Fruit fly (Drosophila melanogaster): ENCODE measurements around the gene CG33777.

Gene CG33777

dm6 chr3L:4555136-4555535 is at the start of gene CG33777:
CG33777 (minus strand) TSS chr3L:4555236.
- TF ChIP-seq CG8478 (optimal IDR thresholded peaks at IDR 0.05): no peak
- no peak for TF ChIP-seq CTCF (optimal IDR thresholded peaks at IDR 0.05)

- no peak for TF ChIP-seq CTCF (optimal IDR thresholded peaks at IDR 0.05)
- TF ChIP-seq CG8478 (optimal IDR thresholded peaks at IDR 0.05): no peak
These were observed 48.4 kb upstream of the CG33777 start for dm6 chr3L:4603439-4603838.

dm6 chr3L:4602333-4602732 is 47.3 kb upstream of the CG33777 start:
- TF ChIP-seq CG8478 (optimal IDR thresholded peaks at IDR 0.05): no peak
- no peak for TF ChIP-seq CTCF (optimal IDR thresholded peaks at IDR 0.05)

dm6 chr3L:4599747-4600146 is 44.7 kb upstream of the CG33777 start:
- TF ChIP-seq CTCF (optimal IDR thresholded peaks at IDR 0.05): no peak
- no peak for TF ChIP-seq CG8478 (optimal IDR thresholded peaks at IDR 0.05)

- TF ChIP-seq CTCF (optimal IDR thresholded peaks at IDR 0.05) (no peak), CG8478 (optimal IDR thresholded peaks at IDR 0.05) (no peak)
These were observed 35.0 kb upstream of the CG33777 start for dm6 chr3L:4590051-4590450.

- TF ChIP-seq CG8478 (optimal IDR thresholded peaks at IDR 0.05) (no peak), CTCF (optimal IDR thresholded peaks at IDR 0.05) (no peak)
These were observed 20.4 kb upstream of the CG33777 start for dm6 chr3L:4575392-4575791.

- TF ChIP-seq CG8478 (optimal IDR thresholded peaks at IDR 0.05) (no peak), CTCF (optimal IDR thresholded peaks at IDR 0.05) (no peak)
These were observed 19.4 kb upstream of the CG33777 start for dm6 chr3L:4574439-4574838.

dm6 chr3L:4556831-4557355 is 1.9 kb upstream of the CG33777 start:
- TF ChIP-seq CTCF (optimal IDR thresholded peaks at IDR 0.05) (no peak), CG8478 (optimal IDR thresholded peaks at IDR 0.05) (no peak)

dm6 chr3L:4555787-4556186 is 751 bp upstream of the CG33777 start, which contains the start of gene CG42540:
CG42540 (plus strand) TSS chr3L:4556087.
- TF ChIP-seq CG8478 (optimal IDR thresholded peaks at IDR 0.05) (no peak), CTCF (optimal IDR thresholded peaks at IDR 0.05) (no peak)

dm6 chr3L:4554216-4554615 is 820 bp downstream of the CG33777 start:
- TF ChIP-seq CG8478 (optimal IDR thresholded peaks at IDR 0.05) (no peak), CTCF (optimal IDR thresholded peaks at IDR 0.05) (no peak)

dm6 chr3L:4553395-4553794 is 1.6 kb downstream of the CG33777 start:
- TF ChIP-seq CG8478 (optimal IDR thresholded peaks at IDR 0.05) (no peak), CTCF (optimal IDR thresholded peaks at IDR 0.05) (peak; percentile 26 to 52)

dm6 chr3L:4551810-4552209 is 3.2 kb downstream of the CG33777 start:
- TF ChIP-seq CG8478 (optimal IDR thresholded peaks at IDR 0.05): no peak
- no peak for TF ChIP-seq CTCF (optimal IDR thresholded peaks at IDR 0.05)

- no peak for TF ChIP-seq CTCF (optimal IDR thresholded peaks at IDR 0.05)
- no peak for TF ChIP-seq CG8478 (optimal IDR thresholded peaks at IDR 0.05)
These were observed 4.8 kb downstream of the CG33777 start for dm6 chr3L:4550153-4550802.

dm6 chr3L:4549341-4549740 is 5.7 kb downstream of the CG33777 start:
- TF ChIP-seq CTCF (optimal IDR thresholded peaks at IDR 0.05) (no peak), CG8478 (optimal IDR thresholded peaks at IDR 0.05) (no peak)

- TF ChIP-seq CTCF (optimal IDR thresholded peaks at IDR 0.05) (no peak), CG8478 (optimal IDR thresholded peaks at IDR 0.05) (no peak)
These were observed 6.7 kb downstream of the CG33777 start for dm6 chr3L:4548380-4548779.

- no peak for TF ChIP-seq CTCF (optimal IDR thresholded peaks at IDR 0.05)
- TF ChIP-seq CG8478 (optimal IDR thresholded peaks at IDR 0.05): no peak
These were observed 8.4 kb downstream of the CG33777 start for dm6 chr3L:4546650-4547049.

- no peak for TF ChIP-seq CTCF (optimal IDR thresholded peaks at IDR 0.05)
- no peak for TF ChIP-seq CG8478 (optimal IDR thresholded peaks at IDR 0.05)
These were observed 9.3 kb downstream of the CG33777 start for dm6 chr3L:4545731-4546130.

Measured in S2 (cell line).